Fruit fly (Drosophila melanogaster): ENCODE results near the gene CG15563.

CG15563 gene

DNA sequence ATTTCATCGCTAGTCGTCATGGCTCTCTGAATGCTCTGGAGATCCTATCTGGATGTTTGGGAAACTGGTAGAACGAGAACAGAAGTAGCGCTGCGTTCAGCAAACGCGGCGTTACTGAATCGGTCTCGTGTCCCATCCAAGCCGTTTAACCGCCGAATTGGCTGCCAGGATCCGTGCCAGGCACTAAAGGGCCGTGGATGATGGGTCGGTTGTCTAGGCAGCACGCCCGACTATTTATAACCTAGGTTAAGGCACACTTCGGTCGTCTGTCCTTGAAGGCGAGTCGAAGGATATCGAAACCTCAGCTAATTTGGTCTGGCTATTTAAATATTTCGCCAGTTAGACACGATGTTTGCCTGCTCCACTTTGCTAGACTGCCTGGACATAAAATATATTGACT lies 3.1 kb upstream of the CG15563 start, which contains the start of gene CG15564:
Gene CG15564, minus strand, starts transcription at position 101 of the 400 bp plus-strand sequence.
- no peak for TF ChIP-seq pan (optimal IDR thresholded peaks at IDR 0.05)
- TF ChIP-seq pan (GFP tag; optimal IDR thresholded peaks at IDR 0.05 in 1 of 2, IDR thresholded peaks at IDR 0.05 in 1 of 2): peak in 1 of 2 experiments; percentile 8
- TF ChIP-seq eve (GFP tag; optimal IDR thresholded peaks at IDR 0.05): no peak
- TF ChIP-seq sens (GFP tag): peak; percentile 34

DNA sequence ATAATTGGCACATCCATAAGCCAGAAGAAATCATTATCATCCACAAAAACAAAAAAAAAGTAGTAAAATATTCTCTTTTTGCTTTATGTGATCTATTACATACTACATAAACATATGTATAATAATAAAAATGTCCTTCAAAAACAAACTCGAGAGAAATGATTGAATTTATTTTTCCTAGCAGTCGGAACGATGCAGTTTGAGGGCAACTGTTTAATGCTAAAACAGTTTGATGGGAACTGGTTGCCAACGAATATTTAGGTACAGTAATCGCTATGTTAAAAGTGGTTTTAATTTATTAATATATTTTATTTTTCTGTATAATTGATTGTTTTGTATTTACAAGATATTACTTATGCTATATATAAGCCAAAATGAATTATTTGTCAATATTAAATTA lies 1.0 kb downstream of the CG15563 start:
- peak; percentile 98 for TF ChIP-seq CG6654 (GFP tag; optimal IDR thresholded peaks at IDR 0.05)
- TF ChIP-seq CG42726 (GFP tag; IDR thresholded peaks at IDR 0.05; ENCODE audit: partially characterized antibody): 0 out of 2 replicates have a peak, but pooled peaks have one; percentile 9
- TF ChIP-seq CG6791 (GFP tag; IDR thresholded peaks at IDR 0.05; ENCODE audit: partially characterized antibody): 0 out of 3 replicates have a peak, but pooled peaks have one; percentile 40
- no peak for TF ChIP-seq grau (tag; optimal IDR thresholded peaks at IDR 0.05)
- TF ChIP-seq Tbp (GFP tag; optimal IDR thresholded peaks at IDR 0.05): peak; percentile 8
- TF ChIP-seq Opbp (GFP tag; IDR thresholded peaks at IDR 0.05; ENCODE audit: partially characterized antibody): peak; percentile 11; the same call in 1 of the 3 replicates
- no peak for TF ChIP-seq CG18764 (GFP tag; optimal IDR thresholded peaks at IDR 0.05)
- no peak for TF ChIP-seq Xbp1 (GFP tag; optimal IDR thresholded peaks at IDR 0.05)
- peak; percentile 75; the same call in 1 of the 3 replicates for TF ChIP-seq CG2199 (GFP tag; IDR thresholded peaks at IDR 0.05)
- no peak for TF ChIP-seq sr (GFP tag; IDR thresholded peaks at IDR 0.05)
- peak; percentile 1 for TF ChIP-seq Ssrp (tag; optimal IDR thresholded peaks at IDR 0.05)
- TF ChIP-seq pita (GFP tag; optimal IDR thresholded peaks at IDR 0.05): peak; percentile 8
- no peak for TF ChIP-seq kni (GFP tag; optimal IDR thresholded peaks at IDR 0.05)
- no peak for TF ChIP-seq CG12071 (GFP tag; optimal IDR thresholded peaks at IDR 0.05)
- TF ChIP-seq otp (GFP tag; IDR thresholded peaks at IDR 0.05): no peak

DNA sequence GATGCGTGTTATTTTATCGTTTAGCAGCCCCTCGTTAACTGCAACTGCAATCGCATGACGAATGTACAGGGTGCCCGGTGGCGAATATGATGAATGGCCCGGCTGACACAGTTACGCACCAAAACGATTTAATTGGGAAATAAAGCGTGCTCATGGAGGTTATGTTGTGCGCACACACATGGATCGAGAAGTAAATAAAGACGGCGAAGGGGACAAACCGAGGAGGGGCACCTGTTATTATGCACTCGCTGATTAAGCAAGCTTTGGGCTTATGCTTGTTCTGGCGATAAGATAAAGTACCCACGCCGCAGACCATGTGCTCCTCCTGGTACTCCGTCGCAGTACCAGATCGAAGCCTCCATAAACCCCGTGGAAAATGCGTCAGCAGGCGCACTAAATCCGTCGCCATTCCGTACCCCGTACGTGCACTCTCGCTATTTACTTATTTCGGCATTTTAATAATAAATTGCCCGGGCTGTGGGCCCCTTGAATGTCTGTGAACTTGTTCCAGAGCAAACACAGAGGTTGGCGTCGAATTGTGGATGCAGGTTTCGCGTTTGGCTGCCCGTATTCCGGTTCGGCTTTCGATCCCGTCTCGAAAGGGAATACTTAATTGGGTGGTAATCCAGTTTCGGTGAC lies 7.0 kb downstream of the CG15563 start:
- TF ChIP-seq gt (GFP tag; IDR thresholded peaks at IDR 0.05) (no peak), Sry-β (GFP tag; optimal IDR thresholded peaks at IDR 0.05) (no peak), CG10543 (GFP tag; optimal IDR thresholded peaks at IDR 0.05) (peak; percentile 14), schlank (tag; optimal IDR thresholded peaks at IDR 0.05) (no peak), ATbp (GFP tag; optimal IDR thresholded peaks at IDR 0.05) (peak; percentile 22), CG18262 (tag; optimal IDR thresholded peaks at IDR 0.05) (peak; percentile 26), CG9876 (GFP tag; optimal IDR thresholded peaks at IDR 0.05) (no peak), lbe (GFP tag; optimal IDR thresholded peaks at IDR 0.05) (peak; percentile 43), crol (GFP tag; IDR thresholded peaks at IDR 0.05) (peak; percentile 74), kah (GFP tag; optimal IDR thresholded peaks at IDR 0.05) (peak; percentile 5), bigmax (GFP tag; optimal IDR thresholded peaks at IDR 0.05) (peak; percentile 92), Ets65A (GFP tag) (peak; percentile 81), CG4282 (GFP tag; optimal IDR thresholded peaks at IDR 0.05) (no peak), Hr78 (GFP tag; optimal IDR thresholded peaks at IDR 0.05) (peak in 1 of 2 experiments; percentile 5), mirr (GFP tag; optimal IDR thresholded peaks at IDR 0.05) (peak; percentile 24), Hr3 (GFP tag; optimal IDR thresholded peaks at IDR 0.05) (no peak), TFAM (GFP tag; optimal IDR thresholded peaks at IDR 0.05) (no peak), dm (GFP tag; optimal IDR thresholded peaks at IDR 0.05) (peak; percentile 82), cg (GFP tag; optimal IDR thresholded peaks at IDR 0.05) (peak; percentile 11), dmrt11E (tag; optimal IDR thresholded peaks at IDR 0.05) (no peak), slbo (GFP tag; IDR thresholded peaks at IDR 0.05) (peak; percentile 15; the same call in 1 of the 2 replicates), CG12236 (GFP tag; optimal IDR thresholded peaks at IDR 0.05) (no peak), Optix (GFP tag; IDR thresholded peaks at IDR 0.05) (no peak), lab (GFP tag; optimal IDR thresholded peaks at IDR 0.05) (peak; percentile 68), sr (GFP tag; IDR thresholded peaks at IDR 0.05) (0 out of 3 replicates have a peak, but pooled peaks have one; percentile 14), otp (GFP tag; IDR thresholded peaks at IDR 0.05) (peak; percentile 58; the same call in 1 of the 3 replicates), CG17359 (tag; optimal IDR thresholded peaks at IDR 0.05) (peak; percentile 0), CG11456 (GFP tag; IDR thresholded peaks at IDR 0.05) (0 out of 3 replicates have a peak, but pooled peaks have one; percentile 39), CG2199 (GFP tag; IDR thresholded peaks at IDR 0.05) (0 out of 3 replicates have a peak, but pooled peaks have one; percentile 32), Max (GFP tag; optimal IDR thresholded peaks at IDR 0.05) (peak; percentile 15)

Data from whole organism, embryonic.